Worm (Caenorhabditis elegans) whole organism, mixed stage, embryonic: ENCODE results near the gene Y42H9AR.1.
A peak's percentile ranks its signal among the peaks of the same experiment; 100 is the strongest.
"Not testable (repeated sequence)": the region's sequence is repeated elsewhere in the genome, so short reads cannot be mapped to it uniquely, and the experiment has no call there.

Source experiments
- M03D4.4 ChIP-seq: sonication (generic microtip); optimal IDR thresholded peaks from 2 replicates; lab custom pipeline; 2017; ENCODE audit warnings: mild to moderate bottlenecking, missing genetic modification characterization, missing compliant biosample characterization
- bed-3 ChIP-seq: fragments of 200-800 bp; sonication (Bioruptor generic); optimal IDR thresholded peaks from 3 replicates; lab custom pipeline; 2018; ENCODE audit warnings: mild to moderate bottlenecking, missing genetic modification characterization, moderate library complexity, missing compliant biosample characterization
- blmp-1 ChIP-seq: fragments of 150-350 bp; optimal IDR thresholded peaks from 2 replicates; lab custom pipeline; 2014; ENCODE audit warnings: missing biosample characterization, missing genetic modification characterization
- ceh-43 ChIP-seq: fragments of 200-800 bp; sonication (Bioruptor generic); optimal IDR thresholded peaks from 2 replicates; lab custom pipeline; 2018; ENCODE audit warnings: mild to moderate bottlenecking, missing genetic modification characterization, moderate library complexity, missing compliant biosample characterization
- ces-1 ChIP-seq: fragments of 150-350 bp; optimal IDR thresholded peaks from 2 replicates; lab custom pipeline; 2014; ENCODE audit warnings: missing biosample characterization, missing genetic modification reagents, missing genetic modification characterization
- cnd-1 ChIP-seq: fragments of 200-800 bp; sonication (Bioruptor generic); optimal IDR thresholded peaks from 2 replicates; lab custom pipeline; 2018; ENCODE audit warnings: mild to moderate bottlenecking, missing genetic modification characterization, missing compliant biosample characterization
- drap-1 ChIP-seq: fragments of 200-800 bp; sonication (Bioruptor generic); optimal IDR thresholded peaks from 3 replicates; lab custom pipeline; 2018; ENCODE audit warnings: mild to moderate bottlenecking, missing genetic modification characterization, missing compliant biosample characterization
- elt-1 ChIP-seq: sonication (generic microtip); optimal IDR thresholded peaks from 2 replicates; lab custom pipeline; 2017; ENCODE audit warnings: missing genetic modification characterization, mild to moderate bottlenecking, missing compliant biosample characterization, antibody characterized with exemption, moderate library complexity, borderline replicate concordance; ENCODE audit not compliant: insufficient read depth
- elt-3 ChIP-seq: fragments of 150-350 bp; optimal IDR thresholded peaks from 2 replicates; lab custom pipeline; 2014; ENCODE audit warnings: missing biosample characterization, missing genetic modification characterization
- ham-2 ChIP-seq: fragments of 200-800 bp; sonication (Bioruptor generic); optimal IDR thresholded peaks from 2 replicates; lab custom pipeline; 2018; ENCODE audit warnings: mild to moderate bottlenecking, missing genetic modification characterization, missing compliant biosample characterization
- hlh-1 ChIP-seq: fragments of 150-350 bp; optimal IDR thresholded peaks from 2 replicates; lab custom pipeline; 2014; ENCODE audit warnings: missing biosample characterization, missing genetic modification reagents, missing genetic modification characterization
- lin-13 ChIP-seq: fragments of 150-350 bp; optimal IDR thresholded peaks from 2 replicates; lab custom pipeline; 2014; ENCODE audit warnings: missing biosample characterization, missing genetic modification characterization
- lin-32 ChIP-seq: fragments of 200-800 bp; sonication (Bioruptor generic); optimal IDR thresholded peaks from 2 replicates; lab custom pipeline; 2018; ENCODE audit warnings: mild to moderate bottlenecking, missing genetic modification characterization, missing compliant biosample characterization
- mab-5 ChIP-seq: fragments of 150-350 bp; optimal IDR thresholded peaks from 2 replicates; lab custom pipeline; 2014; ENCODE audit warnings: missing biosample characterization, missing genetic modification characterization
- mep-1 ChIP-seq: fragments of 150-350 bp; optimal IDR thresholded peaks from 2 replicates; lab custom pipeline; 2017; ENCODE audit warnings: missing biosample characterization, missing genetic modification reagents, missing genetic modification characterization, inconsistent platforms
- mls-2 ChIP-seq: sonication (generic microtip); optimal IDR thresholded peaks from 2 replicates; lab custom pipeline; 2016; ENCODE audit warnings: mild to moderate bottlenecking, missing genetic modification characterization, moderate library complexity, missing compliant biosample characterization
- nhr-2 ChIP-seq: fragments of 150-350 bp; optimal IDR thresholded peaks from 2 replicates; lab custom pipeline; 2014; ENCODE audit warnings: missing biosample characterization, missing genetic modification characterization
- nhr-28 ChIP-seq: fragments of 150-350 bp; optimal IDR thresholded peaks from 2 replicates; lab custom pipeline; 2014; ENCODE audit warnings: missing biosample characterization, missing genetic modification characterization
- sem-2 ChIP-seq: fragments of 200-800 bp; sonication (Bioruptor generic); optimal IDR thresholded peaks from 2 replicates; lab custom pipeline; 2018; ENCODE audit warnings: mild to moderate bottlenecking, missing genetic modification characterization, missing compliant biosample characterization
- snpc-4 ChIP-seq: fragments of 150-350 bp; optimal IDR thresholded peaks from 2 replicates; lab custom pipeline; 2014; ENCODE audit warnings: missing biosample characterization, missing genetic modification characterization
- sptf-1 ChIP-seq: sonication (generic microtip); optimal IDR thresholded peaks from 2 replicates; lab custom pipeline; 2017; ENCODE audit warnings: mild to moderate bottlenecking, missing genetic modification characterization, moderate library complexity, missing compliant biosample characterization
- tbx-8 ChIP-seq: fragments of 200-800 bp; sonication (Bioruptor generic); optimal IDR thresholded peaks from 2 replicates; lab custom pipeline; 2018; ENCODE audit warnings: mild to moderate bottlenecking, missing genetic modification characterization, moderate library complexity, missing compliant biosample characterization
- unc-120 ChIP-seq: sonication (generic microtip); optimal IDR thresholded peaks from 2 replicates; lab custom pipeline; 2017; ENCODE audit warnings: missing genetic modification characterization, missing compliant biosample characterization; ENCODE audit not compliant: poor library complexity, severe bottlenecking
- unc-62 ChIP-seq: fragments of 150-350 bp; optimal IDR thresholded peaks from 2 replicates; lab custom pipeline; 2014; ENCODE audit warnings: missing biosample characterization, missing genetic modification reagents, missing genetic modification characterization
- zip-8 ChIP-seq: fragments of 150-350 bp; optimal IDR thresholded peaks from 2 replicates; lab custom pipeline; 2014; ENCODE audit warnings: missing biosample characterization, missing genetic modification characterization

Y42H9AR.1 gene

ce11 chrIV:8112187-8112586 is 1.0 kb upstream of the Y42H9AR.1 start, which contains the start of gene Y42H9AR.4:
Gene Y42H9AR.4 (minus strand): TSS chrIV:8112218.
- TF ChIP-seq blmp-1 (peak; percentile 2), mep-1 (tag; lab: Kevin White, UChicago) (no peak), unc-120 (tag; lab: Kevin White, UChicago) (peak; percentile 67), lin-32 (GFP tag; lab: Kevin White, UChicago) (peak; percentile 65)
- TF ChIP-seq, all 35 proteins: peak for 3

- TF ChIP-seq sem-2 = no peak
- peak; percentile 31 for TF ChIP-seq ces-1 (GFP tag; lab: Kevin White, UChicago)
Measured at ce11 chrIV:8112646-8113045, 547 bp upstream of the Y42H9AR.1 start.

ce11 chrIV:8114535-8114934 is 1.3 kb downstream of the Y42H9AR.1 start:
- TF ChIP-seq sptf-1 (tag; lab: Kevin White, UChicago) (no peak), nhr-2 (tag; lab: Kevin White, UChicago) (no peak), ham-2 (GFP tag; lab: Kevin White, UChicago) (no peak), ceh-43 (GFP tag; lab: Kevin White, UChicago) (no peak), M03D4.4 (tag; lab: Kevin White, UChicago) (no peak), lin-32 (GFP tag; lab: Kevin White, UChicago) (no peak), mab-5 (no peak), nhr-28 (tag; lab: Kevin White, UChicago) (no peak), ces-1 (GFP tag; lab: Kevin White, UChicago) (no peak)

ce11 chrIV:8115462-8115861 is 2.3 kb downstream of the Y42H9AR.1 start, which contains the start of gene irld-8:
Gene irld-8 (plus strand): TSS chrIV:8115762.
- TF ChIP-seq blmp-1 (no peak), lin-13 (tag; lab: Kevin White, UChicago) (no peak), unc-120 (tag; lab: Kevin White, UChicago) (no peak), mls-2 (tag; lab: Kevin White, UChicago) (no peak)
- TF ChIP-seq, all 35 proteins: peak for 0

DNA sequence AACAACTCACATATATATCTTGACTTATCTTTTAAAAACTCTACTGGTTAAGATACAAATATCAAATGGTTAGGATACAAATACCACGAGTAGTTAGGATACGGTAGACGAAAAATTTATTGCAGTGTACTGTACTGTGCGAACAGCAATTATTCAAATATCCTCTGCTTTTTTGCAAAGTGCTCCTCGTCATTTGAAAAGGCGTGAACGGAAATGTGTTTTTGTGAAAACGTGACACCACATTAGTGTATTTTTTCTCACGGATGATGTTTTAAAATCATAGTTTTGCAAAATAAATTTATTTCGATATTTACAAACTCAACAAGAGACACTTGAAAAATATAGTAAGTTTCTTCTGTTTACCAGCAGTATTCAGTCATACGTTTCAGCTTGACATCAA is 5.6 kb downstream of the Y42H9AR.1 start, which contains the start of gene F42G8.8:
Gene F42G8.8 (plus strand): TSS at position 301 of the 400 bp plus-strand sequence.
- TF ChIP-seq cnd-1 (tag; lab: Kevin White, UChicago) (no peak), elt-1 (tag; lab: Kevin White, UChicago) (no peak), bed-3 (GFP tag; lab: Kevin White, UChicago) (no peak), snpc-4 (tag; lab: Kevin White, UChicago) (no peak), sptf-1 (tag; lab: Kevin White, UChicago) (no peak), ces-1 (GFP tag; lab: Kevin White, UChicago) (no peak)

DNA sequence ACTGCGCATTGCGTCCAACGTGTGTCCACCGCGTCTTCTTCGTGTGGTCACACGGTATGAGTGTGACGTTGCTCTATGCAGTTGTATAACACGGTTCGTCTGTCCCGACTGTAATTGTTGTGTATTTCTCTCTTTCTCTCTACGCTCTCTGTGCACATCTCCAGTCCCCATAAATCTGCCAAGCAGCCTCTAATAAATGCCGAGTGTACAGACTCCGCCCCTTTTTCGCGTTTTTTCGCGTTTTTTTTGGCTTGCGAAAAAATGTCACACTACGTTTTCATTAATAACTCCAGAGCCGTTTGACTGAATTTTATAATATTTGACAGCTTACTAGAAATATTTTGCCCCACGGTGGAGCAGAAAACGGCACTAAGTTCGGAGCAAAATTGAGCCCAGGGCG is 9.2 kb downstream of the Y42H9AR.1 start, which contains the start of gene erp-44.3:
Gene erp-44.3 (plus strand): TSS at position 301 of the 400 bp plus-strand sequence.
- TF ChIP-seq sem-2; unc-62; lin-13 (tag; lab: Kevin White, UChicago): not testable (repeated sequence)
- TF ChIP-seq, all 35 proteins: peak for 0; not testable (repeated sequence) for 35

ce11 chrIV:8126902-8127301 is 13.7 kb downstream of the Y42H9AR.1 start, which contains the start of gene ceph-41:
Gene ceph-41 (plus strand): TSS chrIV:8127202.
- TF ChIP-seq zip-8 (tag; lab: Kevin White, UChicago) (no peak), lin-13 (tag; lab: Kevin White, UChicago) (no peak), snpc-4 (tag; lab: Kevin White, UChicago) (no peak), drap-1 (GFP tag; lab: Kevin White, UChicago) (no peak), elt-3 (no peak), hlh-1 (no peak), sptf-1 (tag; lab: Kevin White, UChicago) (no peak), tbx-8 (GFP tag; lab: Kevin White, UChicago) (no peak), unc-62 (no peak), mep-1 (tag; lab: Kevin White, UChicago) (no peak)
